Worm (Caenorhabditis elegans): ENCODE results near the gene C37C3.12.

C37C3.12 gene

ce11 chrV:7839485-7839884, at the start of gene C37C3.12:
C37C3.12 (minus strand) TSS chrV:7839585.
- TF ChIP-seq him-1 (tag; optimal IDR thresholded peaks at IDR 0.05) (no peak), W03F9.2 (tag; optimal IDR thresholded peaks at IDR 0.05) (no peak), dao-5 (tag; optimal IDR thresholded peaks at IDR 0.05) (no peak)

ce11 chrV:7888036-7888435, 48.7 kb upstream of the C37C3.12 start:
- TF ChIP-seq W03F9.2 (tag; optimal IDR thresholded peaks at IDR 0.05) = no peak

ce11 chrV:7884441-7884840, 45.1 kb upstream of the C37C3.12 start:
- TF ChIP-seq W03F9.2 (tag; optimal IDR thresholded peaks at IDR 0.05) (no peak), dao-5 (tag; optimal IDR thresholded peaks at IDR 0.05) (no peak), him-1 (tag; optimal IDR thresholded peaks at IDR 0.05) (no peak)

ce11 chrV:7878411-7878964, 39.1 kb upstream of the C37C3.12 start, which contains the start of gene F40A3.2:
F40A3.2 (plus strand) TSS chrV:7878914.
- TF ChIP-seq W03F9.2 (tag; optimal IDR thresholded peaks at IDR 0.05) (no peak), him-1 (tag; optimal IDR thresholded peaks at IDR 0.05) (no peak), dao-5 (tag; optimal IDR thresholded peaks at IDR 0.05) (no peak)

ce11 chrV:7876881-7877475, 37.6 kb upstream of the C37C3.12 start, which contains the start of gene F40A3.3:
F40A3.3 (plus strand) TSS chrV:7877444.
- peak; percentile 38 for TF ChIP-seq W03F9.2 (tag; optimal IDR thresholded peaks at IDR 0.05)
- no peak for TF ChIP-seq dao-5 (tag; optimal IDR thresholded peaks at IDR 0.05)

- TF ChIP-seq W03F9.2 (tag; optimal IDR thresholded peaks at IDR 0.05) = no peak
- TF ChIP-seq dao-5 (tag; optimal IDR thresholded peaks at IDR 0.05) = no peak
- TF ChIP-seq him-1 (tag; optimal IDR thresholded peaks at IDR 0.05) = no peak
Measured at ce11 chrV:7875456-7875855, 36.1 kb upstream of the C37C3.12 start, which contains the start of gene F40A3.4. F40A3.4 (plus strand) TSS chrV:7875756.

ce11 chrV:7872945-7873344, 33.6 kb upstream of the C37C3.12 start:
- TF ChIP-seq him-1 (tag; optimal IDR thresholded peaks at IDR 0.05) (no peak), dao-5 (tag; optimal IDR thresholded peaks at IDR 0.05) (no peak)

ce11 chrV:7870707-7871106, 31.3 kb upstream of the C37C3.12 start, which contains the start of gene nipi-4:
nipi-4 (minus strand) TSS chrV:7870807.
- TF ChIP-seq W03F9.2 (tag; optimal IDR thresholded peaks at IDR 0.05) = no peak
- no peak for TF ChIP-seq dao-5 (tag; optimal IDR thresholded peaks at IDR 0.05)
- no peak for TF ChIP-seq him-1 (tag; optimal IDR thresholded peaks at IDR 0.05)

ce11 chrV:7864663-7865062, 25.3 kb upstream of the C37C3.12 start, which contains the start of gene C37C3.11:
C37C3.11 (minus strand) TSS chrV:7864763.
- TF ChIP-seq W03F9.2 (tag; optimal IDR thresholded peaks at IDR 0.05) (no peak), dao-5 (tag; optimal IDR thresholded peaks at IDR 0.05) (no peak), him-1 (tag; optimal IDR thresholded peaks at IDR 0.05) (no peak)

ce11 chrV:7863020-7863523, 23.7 kb upstream of the C37C3.12 start, which contains the start of gene C37C3.10:
C37C3.10 (minus strand) TSS chrV:7863070.
- TF ChIP-seq him-1 (tag; optimal IDR thresholded peaks at IDR 0.05) (no peak), W03F9.2 (tag; optimal IDR thresholded peaks at IDR 0.05) (no peak), dao-5 (tag; optimal IDR thresholded peaks at IDR 0.05) (no peak)

ce11 chrV:7861792-7862191, 22.4 kb upstream of the C37C3.12 start, which contains the start of gene C37C3.17:
C37C3.17 (minus strand) TSS chrV:7861892.
- no peak for TF ChIP-seq W03F9.2 (tag; optimal IDR thresholded peaks at IDR 0.05)
- no peak for TF ChIP-seq him-1 (tag; optimal IDR thresholded peaks at IDR 0.05)
- TF ChIP-seq dao-5 (tag; optimal IDR thresholded peaks at IDR 0.05) = no peak

- TF ChIP-seq dao-5 (tag; optimal IDR thresholded peaks at IDR 0.05) = no peak
- TF ChIP-seq W03F9.2 (tag; optimal IDR thresholded peaks at IDR 0.05) = no peak
- no peak for TF ChIP-seq him-1 (tag; optimal IDR thresholded peaks at IDR 0.05)
Measured at ce11 chrV:7857931-7858330, 18.5 kb upstream of the C37C3.12 start, which contains the start of gene C37C3.1. C37C3.1 (plus strand) TSS chrV:7857963.

ce11 chrV:7856641-7857040, 17.3 kb upstream of the C37C3.12 start:
- TF ChIP-seq him-1 (tag; optimal IDR thresholded peaks at IDR 0.05) (no peak), W03F9.2 (tag; optimal IDR thresholded peaks at IDR 0.05) (no peak), dao-5 (tag; optimal IDR thresholded peaks at IDR 0.05) (no peak)

ce11 chrV:7855382-7855994, 16.1 kb upstream of the C37C3.12 start, which contains the start of gene C37C3.2:
C37C3.2 (plus strand) TSS chrV:7855944.
- TF ChIP-seq W03F9.2 (tag; optimal IDR thresholded peaks at IDR 0.05) (no peak), dao-5 (tag; optimal IDR thresholded peaks at IDR 0.05) (no peak), him-1 (tag; optimal IDR thresholded peaks at IDR 0.05) (no peak)
